Worm (Caenorhabditis elegans): Measurements from ENCODE around the gene ari-2.

The ari-2 gene

DNA sequence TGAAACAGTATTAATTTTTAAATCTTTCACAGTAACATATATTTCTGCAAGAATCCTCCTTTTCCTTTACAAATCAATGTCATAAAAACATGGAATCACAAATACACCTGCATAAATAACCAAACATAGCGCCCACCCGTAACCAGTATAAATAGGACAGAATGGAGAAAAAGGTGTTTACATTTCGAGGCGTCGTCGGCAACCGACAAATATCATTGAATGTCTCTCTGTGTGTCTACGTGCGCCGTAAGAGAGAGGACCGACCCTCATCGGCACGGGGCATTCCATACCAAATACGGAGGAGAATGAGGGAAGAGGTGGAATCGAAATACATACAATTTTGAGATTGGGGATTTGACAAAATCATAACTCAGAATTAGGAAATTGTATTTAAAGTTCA, 14.2 kb downstream of the ari-2 start:
- TF ChIP-seq ceh-36 (tag; optimal IDR thresholded peaks at IDR 0.05) (no peak), F13C5.2 (tag; optimal IDR thresholded peaks at IDR 0.05) (no peak), tbx-11 (GFP tag; IDR thresholded peaks at IDR 0.05) (no peak), ama-1 (optimal IDR thresholded peaks at IDR 0.05) (no peak), aly-1 (tag; optimal IDR thresholded peaks at IDR 0.05) (no peak), tbx-37 (GFP tag; conservative IDR thresholded peaks at IDR 0.05) (no peak), sea-1 (GFP tag; conservative IDR thresholded peaks at IDR 0.05) (no peak), ceh-13 (GFP tag; optimal IDR thresholded peaks at IDR 0.05) (no peak), tra-4 (tag; optimal IDR thresholded peaks at IDR 0.05) (no peak), B0310.2 (tag; optimal IDR thresholded peaks at IDR 0.05) (no peak)

DNA sequence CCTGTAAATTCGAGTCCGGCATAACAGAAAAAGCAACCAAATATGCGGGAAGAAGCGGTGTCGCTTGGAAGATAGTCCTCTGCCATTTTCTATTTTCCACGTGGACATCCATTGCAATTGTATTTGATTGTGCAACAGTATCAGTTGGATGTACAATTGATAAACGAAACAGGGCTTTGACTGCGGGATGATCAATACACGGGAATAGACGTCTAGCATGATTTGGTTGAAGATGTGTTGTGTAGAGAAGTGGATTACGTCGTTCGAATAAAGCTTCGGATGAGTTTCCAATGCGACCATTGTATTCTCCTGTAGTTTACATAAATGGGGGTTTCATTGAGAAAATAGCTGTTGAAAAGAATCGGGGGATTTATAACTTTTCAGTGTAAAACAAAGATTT, 21.8 kb downstream of the ari-2 start:
- TF ChIP-seq tra-4 (tag; optimal IDR thresholded peaks at IDR 0.05) (no peak), F13C5.2 (tag; optimal IDR thresholded peaks at IDR 0.05) (no peak), hnd-1 (tag; optimal IDR thresholded peaks at IDR 0.05) (no peak), hmbx-1 (tag; optimal IDR thresholded peaks at IDR 0.05) (no peak), ceh-36 (tag; optimal IDR thresholded peaks at IDR 0.05) (no peak), aly-1 (tag; optimal IDR thresholded peaks at IDR 0.05) (no peak), tbx-11 (GFP tag; IDR thresholded peaks at IDR 0.05) (no peak), B0310.2 (tag; optimal IDR thresholded peaks at IDR 0.05) (no peak), ceh-13 (GFP tag; optimal IDR thresholded peaks at IDR 0.05) (no peak), pes-1 (GFP tag; IDR thresholded peaks at IDR 0.05) (no peak), ama-1 (optimal IDR thresholded peaks at IDR 0.05) (no peak)

DNA sequence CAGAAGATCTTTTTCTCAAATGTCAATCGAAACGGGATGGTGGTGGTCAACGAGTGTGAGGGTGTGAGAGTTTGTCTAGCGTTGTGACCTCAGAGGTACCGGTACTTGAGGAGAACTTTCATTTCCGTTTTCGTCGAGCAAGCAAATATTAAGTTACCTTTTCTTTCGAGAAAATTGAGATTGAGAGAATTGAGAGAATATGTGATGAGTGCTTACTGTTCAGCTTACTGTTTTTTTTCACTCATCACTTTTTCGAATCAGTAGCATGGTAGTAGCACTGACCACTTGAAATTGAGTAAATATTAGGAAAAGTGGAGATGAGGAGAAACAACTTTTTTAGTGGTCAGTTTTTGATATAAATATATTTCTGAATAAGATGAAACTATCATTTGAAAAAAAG, 23.1 kb downstream of the ari-2 start, which contains the start of gene T12E12.6:
TSS of gene T12E12.6 (minus strand) at position 101 of the 400 bp plus-strand sequence.
- TF ChIP-seq hmbx-1 (tag; optimal IDR thresholded peaks at IDR 0.05) (no peak), tbx-11 (GFP tag; IDR thresholded peaks at IDR 0.05) (no peak), pes-1 (GFP tag; IDR thresholded peaks at IDR 0.05) (no peak), tra-4 (tag; optimal IDR thresholded peaks at IDR 0.05) (no peak), hnd-1 (tag; optimal IDR thresholded peaks at IDR 0.05) (no peak), scrt-1 (GFP tag; IDR thresholded peaks at IDR 0.05) (no peak), ceh-36 (tag; optimal IDR thresholded peaks at IDR 0.05) (no peak)

DNA sequence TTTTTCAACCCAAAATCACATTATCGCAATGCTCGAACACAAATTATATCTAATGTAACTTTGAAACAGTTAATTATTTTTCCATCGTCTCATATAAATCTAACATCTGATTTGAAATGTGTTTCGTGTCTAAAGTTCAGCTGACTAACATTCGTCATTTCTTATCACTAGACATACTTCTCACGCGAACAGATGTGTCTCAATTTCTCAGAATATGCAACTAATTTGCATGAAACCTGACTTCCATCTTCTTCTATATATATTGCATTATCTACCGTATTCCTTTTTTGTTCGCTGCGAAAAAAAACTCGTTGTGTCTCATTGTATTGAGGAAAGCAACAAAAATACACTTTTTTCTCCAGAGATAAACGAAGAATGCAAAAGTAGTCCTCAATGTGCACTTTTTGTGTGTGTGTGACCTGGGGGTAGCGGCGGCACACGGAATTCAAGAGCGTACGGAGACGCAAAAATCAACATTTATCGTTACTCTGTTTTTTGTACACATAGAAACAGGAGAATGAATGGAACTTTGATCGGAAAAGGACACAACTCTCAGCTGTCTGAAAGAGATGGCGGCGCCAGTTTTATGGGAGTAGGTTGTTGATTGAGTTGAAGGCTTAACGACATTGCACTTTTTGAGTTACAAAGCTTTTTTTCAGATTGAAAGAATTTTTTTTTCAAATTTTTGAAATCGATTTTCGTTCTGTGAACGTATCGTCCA, 29.8 kb downstream of the ari-2 start:
- TF ChIP-seq scrt-1 (GFP tag; IDR thresholded peaks at IDR 0.05) (no peak), F13C5.2 (tag; optimal IDR thresholded peaks at IDR 0.05) (no peak), pes-1 (GFP tag; IDR thresholded peaks at IDR 0.05) (no peak), ceh-36 (tag; optimal IDR thresholded peaks at IDR 0.05) (no peak), ets-7 (tag; optimal IDR thresholded peaks at IDR 0.05) (no peak), flt-1 (GFP tag; IDR thresholded peaks at IDR 0.05) (no peak), sea-1 (GFP tag; conservative IDR thresholded peaks at IDR 0.05) (no peak), tra-4 (tag; optimal IDR thresholded peaks at IDR 0.05) (no peak), ama-1 (optimal IDR thresholded peaks at IDR 0.05) (no peak), B0310.2 (tag; optimal IDR thresholded peaks at IDR 0.05) (no peak), hnd-1 (tag; optimal IDR thresholded peaks at IDR 0.05) (no peak), ceh-13 (GFP tag; optimal IDR thresholded peaks at IDR 0.05) (no peak), tbx-37 (GFP tag; conservative IDR thresholded peaks at IDR 0.05) (no peak), hmbx-1 (tag; optimal IDR thresholded peaks at IDR 0.05) (no peak), tbx-11 (GFP tag; IDR thresholded peaks at IDR 0.05) (no peak)

DNA sequence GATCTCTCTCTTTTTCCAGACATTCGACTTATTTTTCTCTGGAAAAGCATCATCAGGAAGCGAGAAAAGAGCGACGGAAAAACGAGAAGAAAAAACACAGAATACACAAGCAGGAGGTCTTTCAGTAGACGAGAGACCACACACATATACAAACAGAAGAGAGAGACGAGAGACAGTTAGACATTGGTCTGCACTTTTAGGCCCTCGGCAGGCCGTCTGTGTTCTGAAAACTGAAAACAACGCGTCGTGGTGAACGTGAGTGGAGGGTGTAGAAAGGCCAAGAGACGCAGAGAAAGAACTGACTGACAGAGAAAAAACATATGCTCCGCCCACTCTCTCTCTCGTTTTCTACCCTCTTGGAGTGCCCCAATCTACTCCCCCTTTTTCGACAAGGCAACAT, 31.3 kb downstream of the ari-2 start:
- TF ChIP-seq F13C5.2 (tag; optimal IDR thresholded peaks at IDR 0.05) (no peak), hmg-4 (GFP tag; optimal IDR thresholded peaks at IDR 0.05) (no peak), ama-1 (optimal IDR thresholded peaks at IDR 0.05) (no peak), flt-1 (GFP tag; IDR thresholded peaks at IDR 0.05) (no peak), pes-1 (GFP tag; IDR thresholded peaks at IDR 0.05) (no peak)

DNA sequence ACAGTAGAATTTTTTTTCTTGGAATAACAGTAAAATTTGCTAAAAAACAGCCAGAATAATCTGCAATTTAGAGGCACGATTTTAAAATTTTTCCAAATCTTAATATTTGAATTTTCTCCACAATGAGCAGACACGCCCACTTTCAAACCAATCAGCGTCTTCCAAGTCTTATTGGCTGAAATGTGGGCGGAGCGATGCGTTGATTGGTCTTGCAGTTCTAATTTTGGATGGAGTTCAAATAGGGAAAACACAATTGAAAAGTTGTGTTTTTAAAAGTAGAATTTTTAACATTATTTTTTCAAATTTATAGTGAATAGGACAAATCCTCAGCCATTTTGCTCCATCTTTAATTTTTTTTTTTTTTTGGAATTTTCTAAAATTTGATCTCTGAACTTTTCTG, 31.8 kb downstream of the ari-2 start:
- TF ChIP-seq ets-7 (tag; optimal IDR thresholded peaks at IDR 0.05) (no peak), aly-1 (tag; optimal IDR thresholded peaks at IDR 0.05) (no peak), flt-1 (GFP tag; IDR thresholded peaks at IDR 0.05) (no peak), hmbx-1 (tag; optimal IDR thresholded peaks at IDR 0.05) (no peak), ceh-36 (tag; optimal IDR thresholded peaks at IDR 0.05) (no peak), F13C5.2 (tag; optimal IDR thresholded peaks at IDR 0.05) (no peak), hnd-1 (tag; optimal IDR thresholded peaks at IDR 0.05) (no peak), hmg-4 (GFP tag; optimal IDR thresholded peaks at IDR 0.05) (no peak), tra-4 (tag; optimal IDR thresholded peaks at IDR 0.05) (no peak), tbx-11 (GFP tag; IDR thresholded peaks at IDR 0.05) (no peak), tbx-37 (GFP tag; conservative IDR thresholded peaks at IDR 0.05) (no peak), B0310.2 (tag; optimal IDR thresholded peaks at IDR 0.05) (no peak), ama-1 (optimal IDR thresholded peaks at IDR 0.05) (no peak), ceh-13 (GFP tag; optimal IDR thresholded peaks at IDR 0.05) (no peak), scrt-1 (GFP tag; IDR thresholded peaks at IDR 0.05) (no peak), pes-1 (GFP tag; IDR thresholded peaks at IDR 0.05) (no peak), sea-1 (GFP tag; conservative IDR thresholded peaks at IDR 0.05) (no peak)

DNA sequence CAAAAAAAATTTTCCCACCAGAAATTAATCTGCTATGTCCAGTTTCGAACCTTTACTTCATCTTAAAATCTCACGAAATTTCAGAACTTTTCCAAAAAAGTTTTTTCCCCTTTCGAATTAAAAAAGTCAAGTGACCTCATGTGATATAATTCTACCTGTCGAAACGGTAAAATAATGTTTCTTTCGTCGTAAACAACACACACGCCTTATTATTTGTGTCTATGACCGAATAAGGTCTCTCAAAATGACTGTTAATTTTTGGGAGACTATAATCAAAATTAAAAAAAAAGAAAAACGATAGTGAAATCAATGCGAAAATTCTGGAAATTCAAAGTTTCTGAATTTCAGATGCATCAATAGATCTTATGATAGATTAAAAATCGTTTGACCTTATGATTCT, 32.2 kb downstream of the ari-2 start:
- TF ChIP-seq hmg-4 (GFP tag; optimal IDR thresholded peaks at IDR 0.05) = no peak

DNA sequence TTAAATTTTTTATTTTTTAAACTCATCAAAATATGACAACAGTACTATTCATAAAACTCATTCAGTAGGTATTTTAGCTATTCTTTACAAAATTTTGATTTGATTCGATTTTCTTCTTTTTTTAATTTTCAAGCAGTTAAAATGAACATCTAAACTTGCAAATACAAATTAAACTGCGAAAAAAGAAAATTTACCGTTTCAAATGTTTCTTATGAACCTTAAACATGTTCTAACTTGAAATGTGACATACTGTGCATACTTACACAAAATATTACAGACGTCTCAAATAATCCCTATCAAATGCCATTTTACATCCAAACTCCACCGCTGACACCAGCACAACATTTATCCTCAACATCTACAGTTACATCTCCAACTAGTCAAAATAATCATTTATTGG, 33.5 kb downstream of the ari-2 start, which contains the start of gene fkh-7:
TSS of gene fkh-7 (plus strand) at position 301 of the 400 bp plus-strand sequence.
- no peak for TF ChIP-seq tbx-11 (GFP tag; IDR thresholded peaks at IDR 0.05)
